Worm (Caenorhabditis elegans) whole organism, L2 larva: ENCODE measurements around the gene nhr-116.

Experiments
- ZK546.5 ChIP-seq: sonication (generic microtip); optimal IDR thresholded peaks from 2 replicates; lab custom pipeline; 2017; ENCODE audit warnings: missing biosample characterization, missing genetic modification characterization
- lin-39 ChIP-seq: fragments of 150-350 bp; optimal IDR thresholded peaks from 2 replicates; lab custom pipeline; 2014; ENCODE audit warnings: missing biosample characterization, missing genetic modification reagents, missing genetic modification characterization
- nhr-12 ChIP-seq: fragments of 150-350 bp; optimal IDR thresholded peaks from 2 replicates; lab custom pipeline; 2014; ENCODE audit warnings: missing biosample characterization, missing genetic modification characterization
- nhr-77 ChIP-seq: fragments of 150-350 bp; optimal IDR thresholded peaks from 2 replicates; lab custom pipeline; 2014; ENCODE audit warnings: missing biosample characterization, missing genetic modification characterization
- unc-55 ChIP-seq: fragments of 150-350 bp; sonication (generic microtip); optimal IDR thresholded peaks from 3 replicates; lab custom pipeline; 2014; ENCODE audit warnings: missing biosample characterization, missing genetic modification reagents, missing genetic modification characterization
- unc-62 ChIP-seq: fragments of 150-350 bp; optimal IDR thresholded peaks from 2 replicates; lab custom pipeline; 2014; ENCODE audit warnings: missing biosample characterization, missing genetic modification reagents, missing genetic modification characterization

DNA sequence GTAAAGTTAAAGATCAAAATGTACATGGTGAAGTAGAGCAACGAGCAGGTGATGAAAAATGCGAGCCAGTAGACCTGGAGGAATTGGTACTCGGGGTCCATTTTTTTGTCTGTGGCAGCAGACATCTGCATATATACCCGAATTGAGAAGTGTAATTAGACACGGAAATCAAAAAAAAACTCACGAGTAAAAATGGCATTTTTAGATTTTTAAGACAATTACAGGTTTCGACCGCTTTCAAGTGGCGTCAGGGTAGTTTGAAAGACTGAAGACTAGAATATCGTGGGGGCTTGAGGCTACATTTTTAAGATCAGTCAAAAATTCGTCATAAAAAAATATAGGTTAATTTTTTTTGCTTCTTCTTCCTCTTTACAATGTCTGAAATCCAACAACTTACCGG is 9.3 kb upstream of the nhr-116 start, which contains the start of gene srd-68:
- TF ChIP-seq unc-62 (GFP tag; lab: Kevin White, UChicago) (no peak), lin-39 (tag; lab: Kevin White, UChicago) (no peak), ZK546.5 (tag; lab: Kevin White, UChicago) (no peak), unc-55 (GFP tag; lab: Kevin White, UChicago) (no peak), nhr-77 (tag; lab: Kevin White, UChicago) (no peak), nhr-12 (tag; lab: Kevin White, UChicago) (no peak)
